Fruit fly (Drosophila melanogaster) whole organism: Measurements from ENCODE around the gene Pxd.

Experiments used
- EcR ChIP-seq, 2 experiments: fragments of >200 bp; optimal IDR thresholded peaks; 2 replicates each; lab custom pipeline; 2017; ENCODE audit warnings: missing biosample characterization in 2 of 2, missing genetic modification characterization in 2 of 2, missing genetic modification reagents in 2 of 2
- pan ChIP-seq: fragments of >200 bp; optimal IDR thresholded peaks from 2 replicates; lab custom pipeline; 2017
- psq ChIP-seq: fragments of >200 bp; optimal IDR thresholded peaks from 2 replicates; lab custom pipeline; 2017

DNA sequence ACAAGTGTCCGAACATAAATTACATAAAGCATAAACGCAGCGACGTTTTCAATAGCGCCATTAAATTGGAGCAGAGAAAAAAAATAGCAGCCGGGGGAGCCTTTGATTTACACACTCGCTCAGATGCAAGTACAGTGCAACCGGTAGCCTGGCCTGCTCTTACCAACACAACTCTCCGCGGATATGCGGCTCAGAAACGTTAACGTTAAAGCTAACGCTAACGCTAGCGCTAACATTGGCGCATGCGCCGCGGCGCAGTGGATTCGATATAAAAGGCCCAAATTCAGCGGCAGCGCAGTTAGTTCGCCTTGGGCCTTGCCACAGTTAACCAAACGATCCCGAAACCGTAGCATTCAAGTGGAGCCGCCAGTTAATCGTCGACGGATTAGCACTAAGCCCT lies at the start of gene Pxd:
- TF ChIP-seq pan (lab: Kevin White, UChicago) (no peak), psq (lab: Kevin White, UChicago) (no peak), EcR (GFP tag; optimal IDR thresholded peaks at IDR 0.05; lab: Kevin White, UChicago) (no peak)
